Worm (Caenorhabditis elegans) whole organism, L3 larva: ENCODE results near the gene mig-21.
A peak's percentile ranks its signal among the peaks of the same experiment; 100 is the strongest.

Experiments
- ama-1 ChIP-seq: fragments of 150-350 bp; optimal IDR thresholded peaks from 2 replicates; lab custom pipeline; 2018
- jun-1 ChIP-seq: fragments of 150-350 bp; optimal IDR thresholded peaks from 2 replicates; lab custom pipeline; 2014; ENCODE audit warnings: missing biosample characterization, missing genetic modification reagents, missing genetic modification characterization
- lin-39 ChIP-seq: fragments of 150-350 bp; optimal IDR thresholded peaks from 2 replicates; lab custom pipeline; 2018; ENCODE audit warnings: missing biosample characterization, missing genetic modification reagents, missing genetic modification characterization
- mdl-1 ChIP-seq: fragments of 150-350 bp; optimal IDR thresholded peaks from 2 replicates; lab custom pipeline; 2014; ENCODE audit warnings: missing biosample characterization, missing genetic modification characterization
- nhr-11 ChIP-seq: fragments of 150-350 bp; optimal IDR thresholded peaks from 2 replicates; lab custom pipeline; 2014; ENCODE audit warnings: missing biosample characterization, missing genetic modification characterization
- nhr-237 ChIP-seq: fragments of 150-350 bp; optimal IDR thresholded peaks from 2 replicates; lab custom pipeline; 2014; ENCODE audit warnings: missing biosample characterization, missing genetic modification characterization
- nhr-76 ChIP-seq: fragments of 150-350 bp; sonication (generic microtip); optimal IDR thresholded peaks from 5 replicates; lab custom pipeline; 2014; ENCODE audit warnings: missing biosample characterization, missing genetic modification characterization
- pha-4 ChIP-seq: fragments of 150-350 bp; optimal IDR thresholded peaks from 2 replicates; lab custom pipeline; 2014; ENCODE audit warnings: missing biosample characterization, missing genetic modification reagents, missing genetic modification characterization
- skn-1 ChIP-seq: fragments of 150-350 bp; optimal IDR thresholded peaks from 2 replicates; lab custom pipeline; 2014; ENCODE audit warnings: missing biosample characterization, missing genetic modification characterization
- unc-39 ChIP-seq: sonication (generic microtip); optimal IDR thresholded peaks from 4 replicates; lab custom pipeline; 2017; ENCODE audit warnings: missing biosample characterization, missing genetic modification characterization
- zag-1 ChIP-seq: fragments of 150-350 bp; optimal IDR thresholded peaks from 2 replicates; lab custom pipeline; 2014; ENCODE audit warnings: missing biosample characterization, missing genetic modification characterization
- ztf-11 ChIP-seq: fragments of 150-350 bp; optimal IDR thresholded peaks from 2 replicates; lab custom pipeline; 2014; ENCODE audit warnings: missing biosample characterization, missing genetic modification characterization

DNA sequence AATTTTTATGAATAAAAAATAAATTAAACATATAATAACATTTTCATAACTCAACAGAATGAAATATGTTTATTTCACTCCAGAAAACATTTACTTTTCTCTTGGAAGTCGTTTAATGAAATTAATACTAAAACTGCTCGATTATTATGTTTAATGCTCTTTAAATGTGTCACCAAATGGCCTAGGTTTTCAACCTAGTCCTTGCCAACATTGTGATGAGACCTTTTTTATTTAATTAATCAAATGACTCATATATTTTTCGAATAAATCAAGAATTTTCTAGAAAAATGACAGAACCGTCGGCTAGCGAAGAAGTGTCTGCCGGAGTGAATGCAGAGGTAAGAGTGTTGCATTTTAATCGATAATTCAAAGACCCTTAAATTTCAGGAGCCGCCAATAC is 13.9 kb downstream of the mig-21 start, which contains the start of gene rabn-5:
- TF ChIP-seq lin-39 (tag; lab: Kevin White, UChicago) (no peak), nhr-76 (tag; lab: Kevin White, UChicago) (no peak), unc-39 (tag; lab: Kevin White, UChicago) (no peak), ama-1 (lab: Kevin White, UChicago) (no peak), jun-1 (tag; lab: Kevin White, UChicago) (no peak), skn-1 (tag; lab: Kevin White, UChicago) (no peak), mdl-1 (tag; lab: Kevin White, UChicago) (no peak), nhr-237 (no peak), nhr-11 (no peak), ztf-11 (tag; lab: Kevin White, UChicago) (no peak), zag-1 (tag; lab: Kevin White, UChicago) (no peak), pha-4 (peak; percentile 5)
